Fruit fly (Drosophila melanogaster): ENCODE measurements around the gene D2hgdh.
A peak's percentile ranks its signal among the peaks of the same experiment; 100 is the strongest.

D2hgdh gene

DNA sequence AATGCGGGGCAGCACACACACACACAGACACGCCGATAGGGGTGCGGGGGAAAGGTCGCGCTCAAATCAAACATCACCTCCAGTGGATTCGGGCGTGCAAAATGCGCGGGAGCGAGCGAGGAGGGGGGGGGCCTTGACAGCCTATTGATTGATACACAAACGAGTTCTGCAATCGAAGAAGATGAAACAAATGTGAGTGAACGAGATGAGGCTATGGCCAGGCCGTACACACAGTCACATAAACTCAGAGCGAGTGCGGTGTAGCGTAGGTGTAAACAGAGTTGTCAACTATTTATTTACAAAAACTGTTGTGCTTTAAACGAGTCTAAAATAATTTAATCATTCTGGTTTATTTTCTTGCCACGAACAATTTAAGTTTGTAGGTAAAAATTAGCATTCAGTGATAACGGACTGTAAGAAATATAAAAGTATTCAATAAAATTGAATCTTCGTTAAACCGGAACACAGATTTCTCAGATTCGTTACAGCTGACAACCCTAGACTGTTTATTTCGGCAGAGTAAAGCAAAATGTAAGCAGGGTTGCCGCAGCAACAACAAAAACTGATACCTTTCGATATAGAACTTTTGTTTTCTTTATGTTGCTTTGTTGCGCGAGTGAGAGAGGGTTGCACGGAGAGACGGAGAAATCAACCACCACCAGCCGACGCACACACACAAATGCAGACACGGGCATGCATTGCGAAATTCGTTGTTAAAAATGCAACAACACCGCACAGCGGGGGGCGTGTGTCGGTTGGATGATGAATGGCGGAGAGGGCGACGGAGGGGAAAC lies 6.1 kb upstream of the D2hgdh start (continued):
- peak; percentile 60; the same call in 1 of the 2 replicates for TF ChIP-seq wdn (GFP tag; IDR thresholded peaks at IDR 0.05)
- peak; percentile 93 for TF ChIP-seq CG17361 (GFP tag; IDR thresholded peaks at IDR 0.05)
- TF ChIP-seq jumu (GFP tag; optimal IDR thresholded peaks at IDR 0.05) = peak; percentile 37
- TF ChIP-seq CG3838 (GFP tag; optimal IDR thresholded peaks at IDR 0.05) = peak; percentile 82
- TF ChIP-seq CG8281 (tag; optimal IDR thresholded peaks at IDR 0.05) = peak; percentile 79
- TF ChIP-seq CG10565 (GFP tag; optimal IDR thresholded peaks at IDR 0.05) = no peak
- no peak for TF ChIP-seq z (GFP tag; IDR thresholded peaks at IDR 0.05)
- TF ChIP-seq prd (optimal IDR thresholded peaks at IDR 0.05) = no peak
- peak; percentile 91 for TF ChIP-seq prd (GFP tag; IDR thresholded peaks at IDR 0.05)
- TF ChIP-seq bcd (GFP tag; optimal IDR thresholded peaks at IDR 0.05) = peak; percentile 84
- TF ChIP-seq CG18262 (tag; optimal IDR thresholded peaks at IDR 0.05) = peak; percentile 92
- TF ChIP-seq CG2678 (tag; optimal IDR thresholded peaks at IDR 0.05) = peak; percentile 96
- peak; percentile 92 for TF ChIP-seq HHEX (GFP tag; optimal IDR thresholded peaks at IDR 0.05)
- peak; percentile 33 for TF ChIP-seq Ravus (GFP tag; IDR thresholded peaks at IDR 0.05)
- TF ChIP-seq Oaz (GFP tag; IDR thresholded peaks at IDR 0.05) = peak; percentile 76
- peak; percentile 79 for TF ChIP-seq stc (GFP tag; IDR thresholded peaks at IDR 0.05)
- peak; percentile 63 for TF ChIP-seq fd102C (GFP tag; optimal IDR thresholded peaks at IDR 0.05)
- peak; percentile 91 for TF ChIP-seq phol (tag; optimal IDR thresholded peaks at IDR 0.05)
- TF ChIP-seq slp2 (GFP tag; optimal IDR thresholded peaks at IDR 0.05) = peak; percentile 65
- TF ChIP-seq Dfd (GFP tag; optimal IDR thresholded peaks at IDR 0.05) = no peak
- no peak for TF ChIP-seq Sin3A (optimal IDR thresholded peaks at IDR 0.05)
- TF ChIP-seq CG17612 (GFP tag; IDR thresholded peaks at IDR 0.05) = peak; percentile 28; the same call in 1 of the 2 replicates
- peak; percentile 86 for TF ChIP-seq CG10267 (tag; optimal IDR thresholded peaks at IDR 0.05)
- TF ChIP-seq Opbp (GFP tag; IDR thresholded peaks at IDR 0.05; ENCODE audit: partially characterized antibody) = no peak
- peak; percentile 64 for TF ChIP-seq zfh2 (GFP tag; optimal IDR thresholded peaks at IDR 0.05)
- TF ChIP-seq CG17568 (GFP tag; optimal IDR thresholded peaks at IDR 0.05) = peak; percentile 93
- TF ChIP-seq CG17829 (tag; optimal IDR thresholded peaks at IDR 0.05) = peak; percentile 94
- TF ChIP-seq CG12155 (GFP tag; optimal IDR thresholded peaks at IDR 0.05) = peak; percentile 77
- TF ChIP-seq CG6175 (GFP tag; IDR thresholded peaks at IDR 0.05) = 0 out of 3 replicates have a peak, but pooled peaks have one; percentile 38
- peak; percentile 76 for TF ChIP-seq Hr3 (GFP tag; optimal IDR thresholded peaks at IDR 0.05)
- peak; percentile 90 for TF ChIP-seq CG14441 (GFP tag; IDR thresholded peaks at IDR 0.05)
- peak; percentile 94 for TF ChIP-seq CG13424 (tag; optimal IDR thresholded peaks at IDR 0.05)
- peak; percentile 21; the same call in 1 of the 2 replicates for TF ChIP-seq Lim3 (GFP tag; IDR thresholded peaks at IDR 0.05)
- peak; percentile 42 for TF ChIP-seq vfl (GFP tag; optimal IDR thresholded peaks at IDR 0.05)
- TF ChIP-seq ranshi (GFP tag; IDR thresholded peaks at IDR 0.05) = peak; percentile 81
- peak; percentile 59 for TF ChIP-seq Myb (GFP tag; optimal IDR thresholded peaks at IDR 0.05)
- 0 out of 2 replicates have a peak, but pooled peaks have one; percentile 40 for TF ChIP-seq cas (GFP tag; IDR thresholded peaks at IDR 0.05)
- TF ChIP-seq hb (GFP tag; IDR thresholded peaks at IDR 0.05; ENCODE audit: partially characterized antibody) = no peak
- TF ChIP-seq NC2β (GFP tag; optimal IDR thresholded peaks at IDR 0.05) = peak; percentile 64
- TF ChIP-seq CG10366 (GFP tag; IDR thresholded peaks at IDR 0.05) = peak; percentile 79
- peak; percentile 95 for TF ChIP-seq gem (tag; optimal IDR thresholded peaks at IDR 0.05)
- peak; percentile 87 for TF ChIP-seq tgo (GFP tag; IDR thresholded peaks at IDR 0.05)
- TF ChIP-seq klu (GFP tag; IDR thresholded peaks at IDR 0.05) = peak; percentile 82
- peak; percentile 77 for TF ChIP-seq ems (GFP tag; optimal IDR thresholded peaks at IDR 0.05)
- peak; percentile 76 for TF ChIP-seq ase (GFP tag; IDR thresholded peaks at IDR 0.05)
- TF ChIP-seq CG11247 (GFP tag; IDR thresholded peaks at IDR 0.05) = peak; percentile 78
- TF ChIP-seq bbx (GFP tag; IDR thresholded peaks at IDR 0.05; ENCODE audit: partially characterized antibody) = no peak
- peak; percentile 78 for TF ChIP-seq twi (tag; optimal IDR thresholded peaks at IDR 0.05)
- TF ChIP-seq peb (GFP tag; IDR thresholded peaks at IDR 0.05) = peak; percentile 70; the same call in 1 of the 2 replicates
- TF ChIP-seq CG14860 (GFP tag; IDR thresholded peaks at IDR 0.05; ENCODE audit: partially characterized antibody) = no peak
